Fruit fly (Drosophila melanogaster) whole organism, embryonic: ENCODE data around the gene CG10562.

Experiments used
- ATbp ChIP-seq: fragments of 200-800 bp; sonication (Bioruptor generic); optimal IDR thresholded peaks from 2 replicates; lab custom pipeline; 2017; ENCODE audit warnings: missing biosample characterization, mild to moderate bottlenecking, missing genetic modification characterization, missing genetic modification reagents
- CG10147 ChIP-seq: fragments of 200-800 bp; sonication (Bioruptor generic); optimal IDR thresholded peaks from 2 replicates; lab custom pipeline; 2019; ENCODE audit warnings: missing biosample characterization, mild to moderate bottlenecking, missing genetic modification characterization, moderate library complexity
- CG10267 ChIP-seq: fragments of 200-800 bp; sonication (Bioruptor generic); optimal IDR thresholded peaks from 2 replicates; lab custom pipeline; 2018; ENCODE audit warnings: missing biosample characterization, mild to moderate bottlenecking, missing genetic modification characterization, moderate library complexity
- CG17186 ChIP-seq: fragments of 200-800 bp; sonication (Bioruptor generic); optimal IDR thresholded peaks from 3 replicates; lab custom pipeline; 2017; ENCODE audit warnings: missing biosample characterization, missing genetic modification reagents, missing genetic modification characterization
- CG17829 ChIP-seq: fragments of 200-800 bp; optimal IDR thresholded peaks from 2 replicates; lab custom pipeline; 2019; ENCODE audit warnings: missing biosample characterization, mild to moderate bottlenecking, missing genetic modification characterization, moderate library complexity
- CG1792 ChIP-seq: fragments of 200-800 bp; sonication (Bioruptor generic); optimal IDR thresholded peaks from 2 replicates; lab custom pipeline; 2016; ENCODE audit warnings: missing biosample characterization, missing genetic modification characterization
- CG18764 ChIP-seq: fragments of 200-800 bp; sonication (Bioruptor generic); optimal IDR thresholded peaks from 3 replicates; lab custom pipeline; 2016; ENCODE audit warnings: missing biosample characterization, missing genetic modification characterization
- CG2120 ChIP-seq: fragments of 200-800 bp; sonication (Bioruptor generic); optimal IDR thresholded peaks from 3 replicates; lab custom pipeline; 2016; ENCODE audit warnings: missing biosample characterization, missing genetic modification characterization
- CG2678 ChIP-seq: fragments of 200-800 bp; sonication (Bioruptor generic); optimal IDR thresholded peaks from 3 replicates; lab custom pipeline; 2019; ENCODE audit warnings: missing biosample characterization, mild to moderate bottlenecking, missing genetic modification characterization, moderate library complexity
- CG31441 ChIP-seq: fragments of 200-800 bp; sonication (Bioruptor generic); IDR thresholded peaks from 2 replicates; pipeline ENCODE4 v1.3.6; 2022; ENCODE audit warnings: missing biosample characterization, missing genetic modification characterization
- CG32767 ChIP-seq: fragments of 200-800 bp; sonication (Bioruptor generic); IDR thresholded peaks from 2 replicates; pipeline ENCODE4 v1.3.6; 2022; ENCODE audit warnings: missing biosample characterization, missing genetic modification characterization
- CG3281 ChIP-seq: fragments of 200-800 bp; sonication (Bioruptor generic); optimal IDR thresholded peaks from 3 replicates; lab custom pipeline; 2017; ENCODE audit warnings: missing biosample characterization, mild to moderate bottlenecking, missing genetic modification characterization
- CG42726 ChIP-seq: fragments of 200-800 bp; sonication (Bioruptor generic); IDR thresholded peaks from 2 replicates; pipeline ENCODE4 v1.3.6; 2022; ENCODE audit warnings: missing biosample characterization, missing genetic modification characterization; ENCODE audit not compliant: partially characterized antibody
- CG4404 ChIP-seq: fragments of 200-800 bp; sonication (Bioruptor generic); IDR thresholded peaks from 2 replicates; pipeline ENCODE4 v1.3.6; 2022; ENCODE audit warnings: missing biosample characterization, missing genetic modification characterization
- CG4730 ChIP-seq: fragments of 200-800 bp; sonication (Bioruptor generic); IDR thresholded peaks from 2 replicates; pipeline ENCODE4 v1.3.6; 2022; ENCODE audit warnings: missing biosample characterization, missing genetic modification characterization
- CG7357 ChIP-seq: fragments of 200-800 bp; sonication (Bioruptor generic); IDR thresholded peaks from 3 replicates; pipeline ENCODE4 v1.3.6; 2022; ENCODE audit warnings: missing biosample characterization, missing genetic modification characterization
- CG7786 ChIP-seq: fragments of 200-800 bp; sonication (Bioruptor generic); optimal IDR thresholded peaks from 2 replicates; lab custom pipeline; 2016; ENCODE audit warnings: missing biosample characterization, missing genetic modification characterization
- CG7963 ChIP-seq: fragments of 200-800 bp; sonication (Bioruptor generic); IDR thresholded peaks from 3 replicates; pipeline ENCODE4 v1.3.6; 2022; ENCODE audit warnings: missing biosample characterization, missing genetic modification characterization; ENCODE audit not compliant: partially characterized antibody
- CG8924 ChIP-seq: fragments of 200-800 bp; optimal IDR thresholded peaks from 3 replicates; lab custom pipeline; 2019; ENCODE audit warnings: missing biosample characterization, mild to moderate bottlenecking, missing genetic modification characterization, moderate library complexity
- CG8944 ChIP-seq: fragments of 200-800 bp; sonication (Bioruptor generic); optimal IDR thresholded peaks from 3 replicates; lab custom pipeline; 2016; ENCODE audit warnings: missing biosample characterization, missing genetic modification characterization
- Fer1 ChIP-seq: fragments of 200-800 bp; sonication (Bioruptor generic); optimal IDR thresholded peaks from 2 replicates; lab custom pipeline; 2017; ENCODE audit warnings: missing biosample characterization, mild to moderate bottlenecking, missing genetic modification characterization
- Fer2 ChIP-seq: fragments of 200-800 bp; sonication (Bioruptor generic); optimal IDR thresholded peaks from 2 replicates; lab custom pipeline; 2018; ENCODE audit warnings: missing biosample characterization, mild to moderate bottlenecking, missing genetic modification characterization, moderate library complexity
- HmgD ChIP-seq: fragments of 200-800 bp; sonication (Bioruptor generic); optimal IDR thresholded peaks from 3 replicates; lab custom pipeline; 2016; ENCODE audit warnings: missing biosample characterization, missing genetic modification characterization
- Lhr ChIP-seq: fragments of 200-800 bp; sonication (Bioruptor generic); optimal IDR thresholded peaks from 3 replicates; lab custom pipeline; 2017; ENCODE audit warnings: mild to moderate bottlenecking, missing biosample characterization, missing genetic modification reagents, missing genetic modification characterization
- Sox100B ChIP-seq: fragments of 200-800 bp; sonication (Bioruptor generic); optimal IDR thresholded peaks from 3 replicates; lab custom pipeline; 2018; ENCODE audit warnings: missing biosample characterization, mild to moderate bottlenecking, missing genetic modification characterization
- Trl ChIP-seq, 3 experiments: fragments of >200 bp in 2 of 3; fragments of 200-800 bp in 1 of 3; sonication (Bioruptor generic) in 1 of 3; optimal IDR thresholded peaks; 2 replicates in 1 of 3; 3 replicates in 2 of 3; lab custom pipeline; 2016 to 2017; ENCODE audit warnings: missing biosample characterization in 1 of 3, missing genetic modification characterization in 1 of 3
- Usf ChIP-seq: fragments of 200-800 bp; sonication (Bioruptor generic); optimal IDR thresholded peaks from 2 replicates; lab custom pipeline; 2017; ENCODE audit warnings: missing genotype, missing biosample characterization, missing genetic modification characterization
- bigmax ChIP-seq: fragments of 200-800 bp; sonication (Bioruptor generic); optimal IDR thresholded peaks from 2 replicates; lab custom pipeline; 2018; ENCODE audit warnings: missing biosample characterization, mild to moderate bottlenecking, missing genetic modification characterization
- bsh ChIP-seq, 2 experiments: fragments of 200-800 bp; sonication (Bioruptor generic); optimal IDR thresholded peaks; 2 replicates each; lab custom pipeline; 2017 to 2018; ENCODE audit warnings: mild to moderate bottlenecking in 2 of 2, missing biosample characterization in 2 of 2, missing genetic modification characterization in 2 of 2, moderate library complexity in 1 of 2
- chn ChIP-seq: fragments of 200-800 bp; sonication (Bioruptor generic); optimal IDR thresholded peaks from 2 replicates; lab custom pipeline; 2016; ENCODE audit warnings: missing biosample characterization, missing genetic modification characterization
- ci ChIP-seq: fragments of 200-800 bp; sonication (Bioruptor generic); IDR thresholded peaks from 3 replicates; pipeline ENCODE4 v1.3.6; 2022; ENCODE audit warnings: missing biosample characterization, missing genetic modification characterization
- danr ChIP-seq: fragments of 200-800 bp; sonication (Bioruptor generic); IDR thresholded peaks from 2 replicates; pipeline ENCODE4 v1.3.6; 2022; ENCODE audit warnings: missing biosample characterization, missing genetic modification characterization
- dpn ChIP-seq, 2 experiments: fragments of 200-800 bp; sonication (Bioruptor generic); optimal IDR thresholded peaks; 3 replicates each; lab custom pipeline; 2016; ENCODE audit warnings: missing biosample characterization in 2 of 2, missing genetic modification characterization in 2 of 2
- eyg ChIP-seq: fragments of 200-800 bp; sonication (Bioruptor generic); optimal IDR thresholded peaks from 3 replicates; lab custom pipeline; 2016; ENCODE audit warnings: missing biosample characterization, missing genetic modification characterization
- fru ChIP-seq: fragments of >200 bp; optimal IDR thresholded peaks from 2 replicates; lab custom pipeline; 2017
- gcm ChIP-seq: fragments of 200-800 bp; sonication (Bioruptor generic); optimal IDR thresholded peaks from 2 replicates; lab custom pipeline; 2019; ENCODE audit warnings: missing biosample characterization, mild to moderate bottlenecking, missing genetic modification characterization, moderate library complexity
- gro ChIP-seq: fragments of 200-800 bp; sonication (Bioruptor generic); optimal IDR thresholded peaks from 2 replicates; lab custom pipeline; 2016; ENCODE audit warnings: missing biosample characterization, missing genetic modification characterization
- gsb ChIP-seq: fragments of 200-800 bp; sonication (Bioruptor generic); IDR thresholded peaks from 2 replicates; pipeline ENCODE4 v1.3.6; 2022; ENCODE audit warnings: missing biosample characterization, missing genetic modification characterization
- hb ChIP-seq: fragments of 200-800 bp; sonication (Bioruptor generic); IDR thresholded peaks from 3 replicates; pipeline ENCODE4 v1.3.6; 2022; ENCODE audit warnings: missing biosample characterization, missing genetic modification characterization; ENCODE audit not compliant: partially characterized antibody
- her ChIP-seq: fragments of 200-800 bp; sonication (Bioruptor generic); optimal IDR thresholded peaks from 2 replicates; lab custom pipeline; 2016; ENCODE audit warnings: missing biosample characterization, missing genetic modification characterization
- hkb ChIP-seq, 2 experiments: fragments of 200-800 bp in 1 of 2; fragments of >200 bp in 1 of 2; sonication (Bioruptor generic) in 1 of 2; IDR thresholded peaks in 1 of 2; optimal IDR thresholded peaks in 1 of 2; 2 replicates each; pipeline versions ENCODE4 v1.3.6 to Lab custom; 2017 to 2022; ENCODE audit warnings: missing biosample characterization in 1 of 2, missing genetic modification characterization in 1 of 2
- ind ChIP-seq: fragments of 200-800 bp; sonication (Bioruptor generic); optimal IDR thresholded peaks from 3 replicates; lab custom pipeline; 2016; ENCODE audit warnings: missing biosample characterization, missing genetic modification characterization
- mld ChIP-seq: fragments of 200-800 bp; sonication (Bioruptor generic); IDR thresholded peaks from 3 replicates; pipeline ENCODE4 v1.3.6; 2022; ENCODE audit warnings: missing biosample characterization, missing genetic modification characterization; ENCODE audit not compliant: partially characterized antibody
- onecut ChIP-seq: fragments of 200-800 bp; sonication (Bioruptor generic); IDR thresholded peaks from 2 replicates; pipeline ENCODE4 v1.3.6; 2022; ENCODE audit warnings: missing biosample characterization, missing genetic modification characterization
- pnt ChIP-seq: fragments of 200-800 bp; sonication (Bioruptor generic); optimal IDR thresholded peaks from 3 replicates; lab custom pipeline; 2016; ENCODE audit warnings: missing biosample characterization, missing genetic modification characterization
- pzg ChIP-seq: fragments of 200-800 bp; sonication (Bioruptor generic); optimal IDR thresholded peaks from 3 replicates; lab custom pipeline; 2018; ENCODE audit warnings: missing biosample characterization, mild to moderate bottlenecking, missing genetic modification characterization, moderate library complexity
- ro ChIP-seq: fragments of 200-800 bp; sonication (Bioruptor generic); IDR thresholded peaks from 2 replicates; pipeline ENCODE4 v1.3.6; 2022; ENCODE audit warnings: missing biosample characterization, missing genetic modification characterization
- row ChIP-seq: fragments of 200-800 bp; sonication (Bioruptor generic); IDR thresholded peaks from 3 replicates; pipeline ENCODE4 v1.3.6; 2022; ENCODE audit warnings: missing biosample characterization, missing genetic modification characterization
- slbo ChIP-seq: fragments of 200-800 bp; sonication (Bioruptor generic); IDR thresholded peaks from 2 replicates; pipeline ENCODE4 v1.3.6; 2022; ENCODE audit warnings: missing biosample characterization, missing genetic modification characterization
- sna ChIP-seq: fragments of 200-800 bp; sonication (Bioruptor generic); IDR thresholded peaks from 2 replicates; pipeline ENCODE4 v1.3.6; 2022; ENCODE audit warnings: missing biosample characterization, missing genetic modification characterization; ENCODE audit not compliant: partially characterized antibody
- z ChIP-seq: fragments of 200-800 bp; sonication (Bioruptor generic); IDR thresholded peaks from 3 replicates; pipeline ENCODE4 v1.3.6; 2022; ENCODE audit warnings: missing biosample characterization, missing genetic modification characterization

CG10562 gene

DNA sequence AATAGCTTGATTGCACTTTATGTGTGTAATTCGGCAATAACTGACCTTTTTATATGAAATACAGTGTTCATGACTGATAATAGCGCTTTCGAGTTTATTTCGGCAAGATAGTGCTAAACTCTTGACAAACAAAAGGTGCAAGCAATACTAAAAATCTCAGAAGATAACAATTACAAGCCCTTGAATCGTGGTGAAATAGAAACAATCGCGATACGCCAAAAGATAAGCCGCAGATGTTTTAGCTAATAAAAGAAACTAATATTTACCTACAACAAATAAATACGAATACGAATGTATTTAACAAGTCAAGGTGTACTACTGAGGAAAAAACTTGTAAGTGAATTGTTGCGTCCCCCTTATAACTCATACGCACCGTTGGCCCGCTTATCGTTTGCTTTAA lies 47.3 kb downstream of the CG10562 start (continued):
- TF ChIP-seq CG7786 (no peak), CG10147 (GFP tag; lab: Kevin White, UChicago) (peak; percentile 59), CG17186 (GFP tag; lab: Kevin White, UChicago) (no peak), CG7357 (GFP tag; lab: Robert Waterston, UW) (no peak), ci (GFP tag; lab: Robert Waterston, UW) (no peak), HmgD (no peak), mld (no peak), dpn (GFP tag; optimal IDR thresholded peaks at IDR 0.05; lab: Kevin White, UChicago) (no peak), slbo (GFP tag; lab: Robert Waterston, UW) (no peak), CG17829 (no peak), CG2120 (GFP tag; lab: Kevin White, UChicago) (peak; percentile 29), pnt (GFP tag; lab: Kevin White, UChicago) (no peak), z (GFP tag; lab: Robert Waterston, UW) (no peak), CG2678 (tag; lab: Kevin White, UChicago) (peak; percentile 65), hb (no peak), CG42726 (GFP tag; lab: Robert Waterston, UW) (no peak), eyg (GFP tag; lab: Kevin White, UChicago) (peak; percentile 14), danr (GFP tag; lab: Robert Waterston, UW) (no peak), pzg (GFP tag; lab: Kevin White, UChicago) (no peak), row (GFP tag; lab: Robert Waterston, UW) (no peak), ATbp (GFP tag; lab: Kevin White, UChicago) (no peak), CG8944 (GFP tag; lab: Kevin White, UChicago) (no peak), chn (GFP tag; lab: Kevin White, UChicago) (no peak), Usf (GFP tag; lab: Kevin White, UChicago) (no peak), hkb (optimal IDR thresholded peaks at IDR 0.05; lab: Kevin White, UChicago) (no peak), hkb (GFP tag; IDR thresholded peaks at IDR 0.05; lab: Robert Waterston, UW) (peak; percentile 22; the same call in 1 of the 2 replicates), bsh (GFP tag; optimal IDR thresholded peaks at IDR 0.05; lab: Kevin White, UChicago) (no peak), CG8924 (peak; percentile 27), Lhr (no peak), fru (no peak), sna (no peak), ro (GFP tag; lab: Robert Waterston, UW) (no peak), CG31441 (GFP tag; lab: Robert Waterston, UW) (no peak), Fer1 (GFP tag; lab: Kevin White, UChicago) (peak; percentile 81), CG3281 (GFP tag; lab: Kevin White, UChicago) (peak; percentile 50), bigmax (GFP tag; lab: Kevin White, UChicago) (no peak), CG10267 (no peak), gro (GFP tag; lab: Kevin White, UChicago) (no peak), Fer2 (tag; lab: Kevin White, UChicago) (no peak), ind (GFP tag; lab: Kevin White, UChicago) (no peak), her (GFP tag; lab: Kevin White, UChicago) (no peak), CG7963 (GFP tag; lab: Robert Waterston, UW) (no peak), CG4404 (GFP tag; lab: Robert Waterston, UW) (no peak), CG1792 (no peak), gcm (GFP tag; lab: Kevin White, UChicago) (no peak), CG4730 (GFP tag; lab: Robert Waterston, UW) (no peak), Sox100B (GFP tag; lab: Kevin White, UChicago) (no peak), gsb (GFP tag; lab: Robert Waterston, UW) (no peak), Trl (optimal IDR thresholded peaks at IDR 0.05; lab: Kevin White, UChicago) (no peak), Trl (GFP tag; optimal IDR thresholded peaks at IDR 0.05; lab: Kevin White, UChicago) (no peak), onecut (no peak), CG32767 (no peak), CG18764 (GFP tag; lab: Kevin White, UChicago) (no peak)
